Worm (Caenorhabditis elegans): ENCODE results near the gene sorb-1.
A peak's percentile ranks its signal among the peaks of the same experiment; 100 is the strongest.

Gene sorb-1

ce11 chrIV:13742244-13742643 is 7.9 kb upstream of the sorb-1 start, which contains the start of gene C47A4.3:
Gene C47A4.3 (minus strand): TSS chrIV:13742344.
- TF ChIP-seq mdt-29 (GFP tag; IDR thresholded peaks at IDR 0.05) (no peak), ztf-7 (tag; optimal IDR thresholded peaks at IDR 0.05) (no peak)

- TF ChIP-seq nhr-6 (tag; optimal IDR thresholded peaks at IDR 0.05) (no peak), sdz-12 (GFP tag; optimal IDR thresholded peaks at IDR 0.05) (no peak), R02D3.7 (tag; optimal IDR thresholded peaks at IDR 0.05) (no peak), hlh-30 (tag; optimal IDR thresholded peaks at IDR 0.05; ENCODE audit: insufficient read depth) (no peak), ceh-20 (GFP tag; IDR thresholded peaks at IDR 0.05) (no peak), unc-62 (GFP tag; optimal IDR thresholded peaks at IDR 0.05 in 1 of 2) (no peak), unc-62 (tag; optimal IDR thresholded peaks at IDR 0.05) (no peak), lsy-2 (tag; optimal IDR thresholded peaks at IDR 0.05) (no peak), snpc-1.2 (GFP tag; IDR thresholded peaks at IDR 0.05) (no peak), dve-1 (tag; optimal IDR thresholded peaks at IDR 0.05; ENCODE audit: insufficient read depth) (no peak), jun-1 (tag; optimal IDR thresholded peaks at IDR 0.05) (no peak), saeg-2 (GFP tag; IDR thresholded peaks at IDR 0.05) (no peak), set-16 (GFP tag; IDR thresholded peaks at IDR 0.05) (no peak), dmd-6 (GFP tag; IDR thresholded peaks at IDR 0.05) (no peak), ama-1 (optimal IDR thresholded peaks at IDR 0.05) (no peak), ctbp-1 (GFP tag; IDR thresholded peaks at IDR 0.05) (no peak), nhr-28 (tag; optimal IDR thresholded peaks at IDR 0.05) (no peak), fkh-10 (GFP tag; optimal IDR thresholded peaks at IDR 0.05) (no peak), mes-2 (tag; optimal IDR thresholded peaks at IDR 0.05; ENCODE audit: poor library complexity, severe bottlenecking) (no peak)
These were observed 4.7 kb upstream of the sorb-1 start, which contains the start of gene C47A4.5 for ce11 chrIV:13745409-13745808. Gene C47A4.5 (plus strand): TSS chrIV:13745709.

- peak; percentile 73 for TF ChIP-seq aha-1 (tag)
- peak; percentile 8 for TF ChIP-seq nhr-11 (tag; optimal IDR thresholded peaks at IDR 0.05)
- no peak for TF ChIP-seq ctbp-1 (GFP tag; IDR thresholded peaks at IDR 0.05)
- TF ChIP-seq unc-62 (GFP tag; optimal IDR thresholded peaks at IDR 0.05 in 1 of 2) = peak in 1 of 2 experiments; percentile 7
- no peak for TF ChIP-seq unc-62 (tag; optimal IDR thresholded peaks at IDR 0.05)
- TF ChIP-seq nhr-237 (tag; optimal IDR thresholded peaks at IDR 0.05) = no peak
These were observed 1.3 kb upstream of the sorb-1 start for ce11 chrIV:13748798-13749197.

- TF ChIP-seq unc-62 (GFP tag; optimal IDR thresholded peaks at IDR 0.05 in 1 of 2) = peak in 1 of 2 experiments; percentile 64
- no peak for TF ChIP-seq unc-62 (tag; optimal IDR thresholded peaks at IDR 0.05)
- TF ChIP-seq F26F4.8 (GFP tag; conservative IDR thresholded peaks at IDR 0.05) = no peak
- TF ChIP-seq aha-1 (tag) = peak; percentile 90
- no peak for TF ChIP-seq egl-27 (tag; optimal IDR thresholded peaks at IDR 0.05)
- TF ChIP-seq ceh-28 (tag; optimal IDR thresholded peaks at IDR 0.05) = no peak
- no peak for TF ChIP-seq daf-12 (tag; optimal IDR thresholded peaks at IDR 0.05)
These were observed 5.5 kb downstream of the sorb-1 start for ce11 chrIV:13755619-13756018.

ce11 chrIV:13763449-13763848 is 13.3 kb downstream of the sorb-1 start:
- peak in 1 of 2 experiments; percentile 86 for TF ChIP-seq unc-62 (GFP tag; optimal IDR thresholded peaks at IDR 0.05 in 1 of 2)
- TF ChIP-seq unc-62 (tag; optimal IDR thresholded peaks at IDR 0.05) = no peak
- TF ChIP-seq T26A8.4 (GFP tag; IDR thresholded peaks at IDR 0.05) = no peak

- TF ChIP-seq php-3 (GFP tag; IDR thresholded peaks at IDR 0.05) = no peak
- TF ChIP-seq egl-43 (GFP tag; IDR thresholded peaks at IDR 0.05) = no peak
- no peak for TF ChIP-seq lin-29 (GFP tag; IDR thresholded peaks at IDR 0.05)
- no peak for TF ChIP-seq aly-2 (tag; optimal IDR thresholded peaks at IDR 0.05)
- TF ChIP-seq ceh-32 (tag; optimal IDR thresholded peaks at IDR 0.05; ENCODE audit: poor library complexity) = no peak
- TF ChIP-seq set-16 (GFP tag; IDR thresholded peaks at IDR 0.05) = no peak
- TF ChIP-seq nhr-6 (tag; optimal IDR thresholded peaks at IDR 0.05) = no peak
- no peak for TF ChIP-seq daf-16 (GFP tag; optimal IDR thresholded peaks at IDR 0.05)
- TF ChIP-seq daf-16 (tag; optimal IDR thresholded peaks at IDR 0.05) = no peak
- TF ChIP-seq zfp-3 (GFP tag; conservative IDR thresholded peaks at IDR 0.05) = no peak
- no peak for TF ChIP-seq egl-27 (tag; optimal IDR thresholded peaks at IDR 0.05)
- TF ChIP-seq nhr-111 (GFP tag; optimal IDR thresholded peaks at IDR 0.05) = no peak
- no peak for TF ChIP-seq hlh-11 (tag; optimal IDR thresholded peaks at IDR 0.05)
- TF ChIP-seq jun-1 (tag; optimal IDR thresholded peaks at IDR 0.05) = no peak
- no peak for TF ChIP-seq ZK546.5 (tag; optimal IDR thresholded peaks at IDR 0.05)
- no peak for TF ChIP-seq F37D6.2 (tag; optimal IDR thresholded peaks at IDR 0.05)
These were observed 14.6 kb downstream of the sorb-1 start for ce11 chrIV:13764708-13765107.

Data from whole organism, L4 larva.